Worm (Caenorhabditis elegans): ENCODE results near the gene clec-157.
A peak's percentile ranks its signal among the peaks of the same experiment; 100 is the strongest.

clec-157 gene

ce11 chrIII:4796039-4796438 is 48.2 kb downstream of the clec-157 start:
- TF ChIP-seq ref-1 (GFP tag; conservative IDR thresholded peaks at IDR 0.05), result no peak
- TF ChIP-seq flt-1 (GFP tag; IDR thresholded peaks at IDR 0.05), result no peak
- TF ChIP-seq ztf-29 (GFP tag; IDR thresholded peaks at IDR 0.05), result no peak
- no peak for TF ChIP-seq tab-1 (GFP tag; IDR thresholded peaks at IDR 0.05)
- no peak for TF ChIP-seq ztf-23 (GFP tag; IDR thresholded peaks at IDR 0.05)
- TF ChIP-seq med-1 (GFP tag; optimal IDR thresholded peaks at IDR 0.05; ENCODE audit: insufficient read depth), result no peak
- TF ChIP-seq T22C8.4 (GFP tag; IDR thresholded peaks at IDR 0.05), result 0 out of 2 replicates have a peak, but pooled peaks have one; percentile 27
- TF ChIP-seq cog-1 (tag; optimal IDR thresholded peaks at IDR 0.05), result no peak
